Fruit fly (Drosophila melanogaster): ENCODE data around the gene CG8112.

DNA sequence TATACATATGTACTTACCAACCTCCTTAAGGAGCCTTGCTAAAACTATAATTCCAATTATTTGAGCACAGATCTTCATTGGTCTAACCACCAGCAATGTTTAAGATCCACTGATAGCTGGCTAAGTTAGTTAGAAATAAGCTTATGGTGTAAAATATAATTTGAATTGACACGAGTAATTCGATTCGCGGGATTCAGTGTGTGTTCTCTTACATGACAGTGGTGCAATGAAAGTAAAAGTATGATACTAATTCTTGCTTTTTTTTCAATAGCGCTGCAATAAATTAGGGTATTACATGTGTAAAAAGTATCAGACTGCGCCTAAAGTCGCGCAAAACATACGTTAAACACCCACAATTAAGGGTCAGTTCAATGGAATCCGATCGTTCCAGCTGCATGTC, 32.8 kb upstream of the CG8112 start, which contains the start of gene CG33325:
- TF ChIP-seq br (GFP tag; optimal IDR thresholded peaks at IDR 0.05) (no peak), h (GFP tag; optimal IDR thresholded peaks at IDR 0.05) (no peak), Hr78 (GFP tag; optimal IDR thresholded peaks at IDR 0.05) (no peak), fru (GFP tag; optimal IDR thresholded peaks at IDR 0.05) (no peak), foxo (GFP tag; optimal IDR thresholded peaks at IDR 0.05) (no peak)
